Fruit fly (Drosophila melanogaster) whole organism, embryonic: ENCODE data around the gene beag.

Experiments used
- Atf6 ChIP-seq: fragments of 200-800 bp; sonication (Bioruptor generic); IDR thresholded peaks from 2 replicates; pipeline ENCODE4 v1.3.6; 2022; ENCODE audit warnings: missing biosample characterization, missing genetic modification characterization
- BEAF-32 ChIP-seq: fragments of 200-800 bp; sonication (Bioruptor generic); optimal IDR thresholded peaks from 3 replicates; lab custom pipeline; 2017; ENCODE audit warnings: missing biosample characterization, missing genetic modification characterization, mild to moderate bottlenecking, moderate library complexity, missing genetic modification reagents
- Blimp-1 ChIP-seq: fragments of 200-800 bp; sonication (Bioruptor generic); optimal IDR thresholded peaks from 3 replicates; lab custom pipeline; 2018; ENCODE audit warnings: missing biosample characterization, missing genetic modification characterization, mild to moderate bottlenecking, moderate library complexity, missing genetic modification reagents
- CG10267 ChIP-seq: fragments of 200-800 bp; sonication (Bioruptor generic); optimal IDR thresholded peaks from 2 replicates; lab custom pipeline; 2018; ENCODE audit warnings: missing biosample characterization, mild to moderate bottlenecking, missing genetic modification characterization, moderate library complexity
- CG10543 ChIP-seq: fragments of 200-800 bp; sonication (Bioruptor generic); optimal IDR thresholded peaks from 3 replicates; lab custom pipeline; 2017; ENCODE audit warnings: missing biosample characterization, mild to moderate bottlenecking, missing genetic modification characterization, moderate library complexity
- CG11695 ChIP-seq: fragments of 200-800 bp; sonication (Bioruptor generic); IDR thresholded peaks from 3 replicates; pipeline ENCODE4 v1.3.6; 2022; ENCODE audit warnings: missing biosample characterization, missing genetic modification characterization
- CG13894 ChIP-seq: fragments of 200-800 bp; sonication (Bioruptor generic); optimal IDR thresholded peaks from 3 replicates; lab custom pipeline; 2018; ENCODE audit warnings: missing biosample characterization, mild to moderate bottlenecking, missing genetic modification characterization, moderate library complexity
- CG14860 ChIP-seq: fragments of 200-800 bp; sonication (Bioruptor generic); IDR thresholded peaks from 3 replicates; pipeline ENCODE4 v1.3.6; 2022; ENCODE audit warnings: missing biosample characterization, missing genetic modification characterization; ENCODE audit not compliant: partially characterized antibody
- CG1602 ChIP-seq: fragments of 200-800 bp; sonication (Bioruptor generic); optimal IDR thresholded peaks from 3 replicates; lab custom pipeline; 2016; ENCODE audit warnings: missing biosample characterization, missing genetic modification characterization
- CG18619 ChIP-seq: fragments of 200-800 bp; sonication (Bioruptor generic); optimal IDR thresholded peaks from 3 replicates; lab custom pipeline; 2017; ENCODE audit warnings: missing biosample characterization, mild to moderate bottlenecking, missing genetic modification characterization
- CG2129 ChIP-seq: fragments of 200-800 bp; sonication (Bioruptor generic); IDR thresholded peaks from 2 replicates; pipeline ENCODE4 v1.3.6; 2022; ENCODE audit warnings: missing biosample characterization, missing genetic modification characterization; ENCODE audit not compliant: partially characterized antibody
- CG2712 ChIP-seq: fragments of 200-800 bp; optimal IDR thresholded peaks from 3 replicates; lab custom pipeline; 2019; ENCODE audit warnings: missing biosample characterization, mild to moderate bottlenecking, missing genetic modification characterization, moderate library complexity
- CG32532 ChIP-seq: fragments of 200-800 bp; sonication (Bioruptor generic); IDR thresholded peaks from 2 replicates; pipeline ENCODE4 v1.3.6; 2022; ENCODE audit warnings: missing biosample characterization, missing genetic modification characterization
- CG3281 ChIP-seq: fragments of 200-800 bp; sonication (Bioruptor generic); optimal IDR thresholded peaks from 3 replicates; lab custom pipeline; 2017; ENCODE audit warnings: missing biosample characterization, mild to moderate bottlenecking, missing genetic modification characterization
- CG4617 ChIP-seq: fragments of 200-800 bp; sonication (Bioruptor generic); optimal IDR thresholded peaks from 3 replicates; lab custom pipeline; 2016; ENCODE audit warnings: missing biosample characterization, missing genetic modification characterization, borderline replicate concordance
- CG5180 ChIP-seq: fragments of 200-800 bp; sonication (Bioruptor generic); optimal IDR thresholded peaks from 3 replicates; lab custom pipeline; 2017; ENCODE audit warnings: missing biosample characterization, missing genetic modification characterization, mild to moderate bottlenecking, moderate library complexity, missing genetic modification reagents
- CG6254 ChIP-seq: fragments of 200-800 bp; sonication (Bioruptor generic); optimal IDR thresholded peaks from 3 replicates; lab custom pipeline; 2017; ENCODE audit warnings: mild to moderate bottlenecking, missing biosample characterization, missing genetic modification reagents, missing genetic modification characterization
- CG8388 ChIP-seq: fragments of 200-800 bp; sonication (Bioruptor generic); optimal IDR thresholded peaks from 2 replicates; lab custom pipeline; 2019; ENCODE audit warnings: missing biosample characterization, mild to moderate bottlenecking, missing genetic modification characterization, moderate library complexity
- CG9797 ChIP-seq: fragments of 200-800 bp; sonication (Bioruptor generic); optimal IDR thresholded peaks from 3 replicates; lab custom pipeline; 2018; ENCODE audit warnings: missing biosample characterization, mild to moderate bottlenecking, missing genetic modification characterization
- Camta ChIP-seq: fragments of 200-800 bp; sonication (Bioruptor generic); optimal IDR thresholded peaks from 2 replicates; lab custom pipeline; 2016; ENCODE audit warnings: missing biosample characterization, missing genetic modification characterization
- CoRest ChIP-seq: fragments of 200-800 bp; sonication (Bioruptor generic); optimal IDR thresholded peaks from 3 replicates; lab custom pipeline; 2018; ENCODE audit warnings: missing biosample characterization, mild to moderate bottlenecking, missing genetic modification characterization, moderate library complexity
- Dref ChIP-seq: fragments of 200-800 bp; sonication (Bioruptor generic); IDR thresholded peaks from 2 replicates; pipeline ENCODE4 v1.3.6; 2022; ENCODE audit warnings: missing biosample characterization, missing genetic modification characterization
- Ets65A ChIP-seq: fragments of 200-800 bp; sonication (Bioruptor generic); peaks from one replicate; lab custom pipeline; 2016; ENCODE audit warnings: missing biosample characterization, missing genetic modification characterization
- HmgZ ChIP-seq: fragments of 200-800 bp; sonication (Bioruptor generic); optimal IDR thresholded peaks from 2 replicates; lab custom pipeline; 2018; ENCODE audit warnings: missing biosample characterization, mild to moderate bottlenecking, missing genetic modification characterization
- Hmr ChIP-seq: fragments of 200-800 bp; sonication (Bioruptor generic); optimal IDR thresholded peaks from 3 replicates; lab custom pipeline; 2017; ENCODE audit warnings: mild to moderate bottlenecking, missing biosample characterization, missing genetic modification reagents, missing genetic modification characterization
- Kr ChIP-seq: fragments of 200-800 bp; sonication (Bioruptor generic); optimal IDR thresholded peaks from 2 replicates; lab custom pipeline; 2017; ENCODE audit warnings: missing biosample characterization, mild to moderate bottlenecking, missing genetic modification characterization
- Pdp1 ChIP-seq, 2 experiments: fragments of 200-800 bp; sonication (Bioruptor generic); optimal IDR thresholded peaks; 3 replicates each; lab custom pipeline; 2016; ENCODE audit warnings: missing biosample characterization in 2 of 2, missing genetic modification characterization in 2 of 2, mild to moderate bottlenecking in 1 of 2, moderate library complexity in 1 of 2
- Sry-β ChIP-seq: fragments of 200-800 bp; sonication (Bioruptor generic); optimal IDR thresholded peaks from 2 replicates; lab custom pipeline; 2018; ENCODE audit warnings: missing biosample characterization, mild to moderate bottlenecking, missing genetic modification characterization, moderate library complexity
- Ssrp ChIP-seq: fragments of 200-800 bp; sonication (Bioruptor generic); optimal IDR thresholded peaks from 2 replicates; lab custom pipeline; 2018; ENCODE audit warnings: missing biosample characterization, mild to moderate bottlenecking, missing genetic modification characterization, moderate library complexity
- Vsx1 ChIP-seq: fragments of 200-800 bp; sonication (Bioruptor generic); optimal IDR thresholded peaks from 2 replicates; lab custom pipeline; 2017; ENCODE audit warnings: missing biosample characterization, mild to moderate bottlenecking, missing genetic modification characterization, missing genetic modification reagents
- YL-1 ChIP-seq: fragments of 200-800 bp; sonication (Bioruptor generic); optimal IDR thresholded peaks from 3 replicates; lab custom pipeline; 2017; ENCODE audit warnings: missing biosample characterization, mild to moderate bottlenecking, missing genetic modification characterization
- abd-A ChIP-seq: fragments of 200-800 bp; sonication (Bioruptor generic); optimal IDR thresholded peaks from 3 replicates; lab custom pipeline; 2019; ENCODE audit warnings: missing biosample characterization, mild to moderate bottlenecking, missing genetic modification characterization, moderate library complexity
- ash1 ChIP-seq: fragments of 200-800 bp; sonication (Bioruptor generic); optimal IDR thresholded peaks from 2 replicates; lab custom pipeline; 2018; ENCODE audit warnings: missing biosample characterization, mild to moderate bottlenecking, missing genetic modification characterization
- crp ChIP-seq, 2 experiments: fragments of 200-800 bp; sonication (Bioruptor generic); optimal IDR thresholded peaks; 2 replicates in 1 of 2; 3 replicates in 1 of 2; lab custom pipeline; 2017; ENCODE audit warnings: missing biosample characterization in 2 of 2, missing genetic modification characterization in 2 of 2, mild to moderate bottlenecking in 1 of 2, moderate library complexity in 1 of 2
- hb ChIP-seq: fragments of 200-800 bp; sonication (Bioruptor generic); IDR thresholded peaks from 3 replicates; pipeline ENCODE4 v1.3.6; 2022; ENCODE audit warnings: missing biosample characterization, missing genetic modification characterization; ENCODE audit not compliant: partially characterized antibody
- jumu ChIP-seq: fragments of 200-800 bp; sonication (Bioruptor generic); optimal IDR thresholded peaks from 3 replicates; lab custom pipeline; 2016; ENCODE audit warnings: missing biosample characterization, missing genetic modification characterization
- ken ChIP-seq: fragments of 200-800 bp; sonication (Bioruptor generic); IDR thresholded peaks from 3 replicates; pipeline ENCODE4 v1.3.6; 2022; ENCODE audit warnings: missing biosample characterization, missing genetic modification characterization
- lbe ChIP-seq: fragments of 200-800 bp; sonication (Bioruptor generic); optimal IDR thresholded peaks from 2 replicates; lab custom pipeline; 2016; ENCODE audit warnings: missing biosample characterization, mild to moderate bottlenecking, missing genetic modification characterization
- mirr ChIP-seq: fragments of 200-800 bp; sonication (Bioruptor generic); optimal IDR thresholded peaks from 3 replicates; lab custom pipeline; 2018; ENCODE audit warnings: missing biosample characterization, mild to moderate bottlenecking, missing genetic modification characterization
- nerfin-1 ChIP-seq: fragments of 200-800 bp; sonication (Bioruptor generic); optimal IDR thresholded peaks from 3 replicates; lab custom pipeline; 2019; ENCODE audit warnings: missing biosample characterization, mild to moderate bottlenecking, missing genetic modification characterization, moderate library complexity
- sens ChIP-seq: fragments of 200-800 bp; sonication (Bioruptor generic); peaks from one replicate; lab custom pipeline; 2016; ENCODE audit warnings: missing biosample characterization, missing genetic modification characterization
- seq ChIP-seq: fragments of 200-800 bp; sonication (Bioruptor generic); IDR thresholded peaks from 2 replicates; pipeline ENCODE4 v1.3.6; 2022; ENCODE audit warnings: missing biosample characterization, missing genetic modification characterization
- trem ChIP-seq: fragments of 200-800 bp; optimal IDR thresholded peaks from 3 replicates; lab custom pipeline; 2019; ENCODE audit warnings: missing biosample characterization, mild to moderate bottlenecking, missing genetic modification characterization, moderate library complexity
- unc-4 ChIP-seq: fragments of 200-800 bp; sonication (Bioruptor generic); IDR thresholded peaks from 2 replicates; pipeline ENCODE4 v1.3.6; 2022; ENCODE audit warnings: missing biosample characterization, missing genetic modification characterization; ENCODE audit not compliant: partially characterized antibody
- zen ChIP-seq: fragments of 200-800 bp; sonication (Bioruptor generic); optimal IDR thresholded peaks from 3 replicates; lab custom pipeline; 2018; ENCODE audit warnings: missing biosample characterization, mild to moderate bottlenecking, missing genetic modification characterization, moderate library complexity
- zen2 ChIP-seq: fragments of 200-800 bp; sonication (Bioruptor generic); IDR thresholded peaks from 3 replicates; pipeline ENCODE4 v1.3.6; 2022; ENCODE audit warnings: missing biosample characterization, missing genetic modification characterization; ENCODE audit not compliant: partially characterized antibody

Gene beag

DNA sequence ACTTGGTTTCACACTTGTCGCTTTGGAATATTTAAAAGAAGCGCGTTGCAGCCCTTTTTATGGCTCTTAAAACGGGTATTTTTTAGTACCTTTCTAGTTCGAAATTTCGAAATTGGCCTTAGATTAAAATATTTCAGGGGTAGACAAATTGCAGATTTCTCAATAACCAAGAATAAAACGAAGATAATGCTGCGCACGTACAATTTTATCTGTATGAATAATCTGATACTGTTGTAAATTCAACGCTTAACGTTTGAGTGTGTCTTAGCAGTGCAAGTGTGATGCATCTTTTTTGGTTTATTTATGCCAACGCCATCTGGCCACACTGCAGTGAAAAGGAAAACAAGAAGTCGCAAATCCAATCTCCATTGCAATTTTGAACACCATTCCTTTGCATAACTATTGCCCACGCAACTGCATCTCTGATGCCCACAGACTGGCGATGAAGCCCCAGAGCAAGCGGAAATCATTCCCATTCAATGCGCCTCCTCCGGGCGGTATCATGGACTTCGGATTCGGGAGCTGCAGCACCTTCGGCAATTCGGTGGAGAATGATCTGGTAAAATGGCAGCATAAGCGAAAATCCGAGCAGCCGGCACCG lies 14.3 kb downstream of the beag start, which contains the start of gene Nmdmc (continued):
- TF ChIP-seq trem (tag; lab: Kevin White, UChicago) = peak; percentile 74
- TF ChIP-seq CoRest (tag; lab: Kevin White, UChicago) = peak; percentile 29
- peak; percentile 1 for TF ChIP-seq Kr (GFP tag; lab: Kevin White, UChicago)
- TF ChIP-seq nerfin-1 (tag; lab: Kevin White, UChicago) = peak; percentile 87
- peak; percentile 66 for TF ChIP-seq CG4617 (GFP tag; lab: Kevin White, UChicago)
- TF ChIP-seq CG2712 = peak; percentile 25
- TF ChIP-seq CG9797 (GFP tag; lab: Kevin White, UChicago) = peak; percentile 90
- peak; percentile 29 for TF ChIP-seq lbe (GFP tag; lab: Kevin White, UChicago)
- no peak for TF ChIP-seq ken (GFP tag; lab: Robert Waterston, UW)
- TF ChIP-seq CG5180 (GFP tag; lab: Kevin White, UChicago) = no peak
- no peak for TF ChIP-seq seq
- TF ChIP-seq YL-1 (GFP tag; lab: Kevin White, UChicago) = peak; percentile 38
- TF ChIP-seq abd-A (tag; lab: Kevin White, UChicago) = peak; percentile 81
- TF ChIP-seq Pdp1 (GFP tag; optimal IDR thresholded peaks at IDR 0.05; lab: Kevin White, UChicago) = peak in 1 of 2 experiments; percentile 5
- TF ChIP-seq HmgZ (tag; lab: Kevin White, UChicago) = peak; percentile 26
- TF ChIP-seq Dref = no peak
- no peak for TF ChIP-seq CG11695 (GFP tag; lab: Robert Waterston, UW)
- TF ChIP-seq Blimp-1 (GFP tag; lab: Kevin White, UChicago) = peak; percentile 50
- peak; percentile 55 for TF ChIP-seq CG10267
- TF ChIP-seq Ets65A (GFP tag; lab: Kevin White, UChicago) = peak; percentile 82
- TF ChIP-seq BEAF-32 = peak; percentile 44

- TF ChIP-seq Vsx1 (GFP tag; lab: Kevin White, UChicago) (no peak), Blimp-1 (GFP tag; lab: Kevin White, UChicago) (no peak), crp (GFP tag; optimal IDR thresholded peaks at IDR 0.05; lab: Kevin White, UChicago) (no peak), CG10543 (GFP tag; lab: Kevin White, UChicago) (no peak), unc-4 (no peak), hb (GFP tag; lab: Robert Waterston, UW) (no peak), ash1 (no peak), CG1602 (GFP tag; lab: Kevin White, UChicago) (no peak), CG14860 (no peak), Atf6 (GFP tag; lab: Robert Waterston, UW) (no peak), CG6254 (GFP tag; lab: Kevin White, UChicago) (no peak), CG18619 (GFP tag; lab: Kevin White, UChicago) (no peak), zen2 (GFP tag; lab: Robert Waterston, UW) (no peak), CG3281 (GFP tag; lab: Kevin White, UChicago) (no peak), Hmr (GFP tag; lab: Kevin White, UChicago) (no peak), mirr (GFP tag; lab: Kevin White, UChicago) (no peak), CG32532 (no peak), Camta (GFP tag; lab: Kevin White, UChicago) (no peak), CG13894 (tag; lab: Kevin White, UChicago) (peak; percentile 57), sens (GFP tag; lab: Kevin White, UChicago) (peak; percentile 77), Ssrp (tag; lab: Kevin White, UChicago) (no peak), CG2129 (no peak), Sry-β (GFP tag; lab: Kevin White, UChicago) (no peak), jumu (no peak), zen (tag; lab: Kevin White, UChicago) (no peak), CG8388 (GFP tag; lab: Kevin White, UChicago) (peak; percentile 94)
Measured at dm6 chr3R:9049091-9049981, 15.5 kb downstream of the beag start.
